Worm (Caenorhabditis elegans): ENCODE results near the gene unc-36.

The unc-36 gene

ce11 chrIII:8144574-8145065 is 56.4 kb downstream of the unc-36 start, which contains the start of the genes C14B9.8 and mrpl-18:
C14B9.8 (minus strand) TSS chrIII:8144629.
mrpl-18 (plus strand) TSS chrIII:8145015.
- peak; percentile 30 for TF ChIP-seq lin-39 (tag; optimal IDR thresholded peaks at IDR 0.05)
- no peak for TF ChIP-seq elt-3 (tag; optimal IDR thresholded peaks at IDR 0.05)
- TF ChIP-seq ceh-82 (tag; optimal IDR thresholded peaks at IDR 0.05) = peak; percentile 6
- peak; percentile 10 for TF ChIP-seq elt-2 (tag; optimal IDR thresholded peaks at IDR 0.05)
- no peak for TF ChIP-seq eor-1 (tag; optimal IDR thresholded peaks at IDR 0.05)
- no peak for TF ChIP-seq ZK546.5 (tag; optimal IDR thresholded peaks at IDR 0.05)
- no peak for TF ChIP-seq nhr-77 (tag; optimal IDR thresholded peaks at IDR 0.05)
- TF ChIP-seq ama-1 (optimal IDR thresholded peaks at IDR 0.05) = no peak
- TF ChIP-seq nhr-11 (tag; optimal IDR thresholded peaks at IDR 0.05) = no peak
- no peak for TF ChIP-seq ceh-9 (tag; optimal IDR thresholded peaks at IDR 0.05)
- TF ChIP-seq pqm-1 (tag; optimal IDR thresholded peaks at IDR 0.05) = no peak
- TF ChIP-seq ceh-16 (tag; optimal IDR thresholded peaks at IDR 0.05) = no peak
- no peak for TF ChIP-seq zag-1 (tag; optimal IDR thresholded peaks at IDR 0.05)
- peak; percentile 32 for TF ChIP-seq skn-1 (tag; optimal IDR thresholded peaks at IDR 0.05)
- no peak for TF ChIP-seq elt-1 (tag; optimal IDR thresholded peaks at IDR 0.05)
- TF ChIP-seq egl-27 (tag; optimal IDR thresholded peaks at IDR 0.05) = no peak
- TF ChIP-seq nhr-25 (tag; optimal IDR thresholded peaks at IDR 0.05) = peak; percentile 15
- peak; percentile 70 for TF ChIP-seq nfya-1 (tag; optimal IDR thresholded peaks at IDR 0.05; ENCODE audit: insufficient read depth)
- no peak for TF ChIP-seq nhr-28 (tag; optimal IDR thresholded peaks at IDR 0.05)
- TF ChIP-seq nhr-12 (tag; optimal IDR thresholded peaks at IDR 0.05) = no peak
- no peak for TF ChIP-seq ztf-11 (tag; optimal IDR thresholded peaks at IDR 0.05)
- no peak for TF ChIP-seq aly-2 (tag; optimal IDR thresholded peaks at IDR 0.05)
- TF ChIP-seq tbx-2 (tag; optimal IDR thresholded peaks at IDR 0.05) = no peak
- TF ChIP-seq daf-12 (tag; optimal IDR thresholded peaks at IDR 0.05) = no peak
- no peak for TF ChIP-seq fos-1 (tag; optimal IDR thresholded peaks at IDR 0.05)
- TF ChIP-seq snpc-4 (tag; optimal IDR thresholded peaks at IDR 0.05) = no peak
- TF ChIP-seq lin-15B (tag; optimal IDR thresholded peaks at IDR 0.05) = peak; percentile 84
- TF ChIP-seq fkh-10 (GFP tag; optimal IDR thresholded peaks at IDR 0.05) = no peak
- TF ChIP-seq nhr-43 (tag; optimal IDR thresholded peaks at IDR 0.05; ENCODE audit: poor library complexity, severe bottlenecking) = peak; percentile 73
- TF ChIP-seq mml-1 (tag; optimal IDR thresholded peaks at IDR 0.05) = no peak
- peak; percentile 68 for TF ChIP-seq pha-4 (tag; optimal IDR thresholded peaks at IDR 0.05)
- no peak for TF ChIP-seq unc-39 (tag; optimal IDR thresholded peaks at IDR 0.05)
- TF ChIP-seq R02D3.7 (tag; optimal IDR thresholded peaks at IDR 0.05) = no peak
